Fruit fly (Drosophila melanogaster) whole organism, prepupa: ENCODE measurements around the gene Gr32a.

Source experiments
- CG10631 ChIP-seq: fragments of 200-800 bp; sonication (Bioruptor generic); optimal IDR thresholded peaks from 2 replicates; lab custom pipeline; 2016; ENCODE audit warnings: missing biosample characterization, missing genetic modification characterization
- CG10669 ChIP-seq: fragments of 200-800 bp; sonication (Bioruptor generic); optimal IDR thresholded peaks from 3 replicates; lab custom pipeline; 2018; ENCODE audit warnings: missing biosample characterization, mild to moderate bottlenecking, missing genetic modification characterization, moderate library complexity
- CG11762 ChIP-seq: fragments of 200-800 bp; sonication (Bioruptor generic); optimal IDR thresholded peaks from 3 replicates; lab custom pipeline; 2016; ENCODE audit warnings: missing biosample characterization, missing genetic modification characterization; ENCODE audit not compliant: insufficient read depth
- CG1621 ChIP-seq: fragments of 200-800 bp; sonication (Bioruptor generic); optimal IDR thresholded peaks from 3 replicates; lab custom pipeline; 2018; ENCODE audit warnings: missing biosample characterization, mild to moderate bottlenecking, missing genetic modification characterization
- CG16779 ChIP-seq: fragments of 200-800 bp; sonication (Bioruptor generic); optimal IDR thresholded peaks from 3 replicates; lab custom pipeline; 2017; ENCODE audit warnings: missing biosample characterization, mild to moderate bottlenecking, missing genetic modification characterization
- CG3032 ChIP-seq: fragments of 200-800 bp; optimal IDR thresholded peaks from 2 replicates; lab custom pipeline; 2019; ENCODE audit warnings: missing biosample characterization, mild to moderate bottlenecking, missing genetic modification characterization, moderate library complexity
- CG32006 ChIP-seq: fragments of 200-800 bp; sonication (Bioruptor generic); optimal IDR thresholded peaks from 3 replicates; lab custom pipeline; 2017; ENCODE audit warnings: missing biosample characterization, mild to moderate bottlenecking, missing genetic modification characterization
- CG3919 ChIP-seq: fragments of 200-800 bp; sonication (Bioruptor generic); optimal IDR thresholded peaks from 3 replicates; lab custom pipeline; 2016; ENCODE audit warnings: missing biosample characterization, missing genetic modification characterization
- CG6163 ChIP-seq: fragments of 200-800 bp; sonication (Bioruptor generic); IDR thresholded peaks from 3 replicates; pipeline ENCODE4 v1.3.6; 2022; ENCODE audit warnings: missing biosample characterization, missing genetic modification characterization
- CG6276 ChIP-seq: fragments of 200-800 bp; sonication (Bioruptor generic); optimal IDR thresholded peaks from 2 replicates; lab custom pipeline; 2017; ENCODE audit warnings: missing biosample characterization, mild to moderate bottlenecking, missing genetic modification characterization
- CG6792 ChIP-seq: fragments of 200-800 bp; sonication (Bioruptor generic); optimal IDR thresholded peaks from 3 replicates; lab custom pipeline; 2016; ENCODE audit warnings: missing biosample characterization, missing genetic modification characterization
- CG6808 ChIP-seq: fragments of 200-800 bp; sonication (Bioruptor generic); optimal IDR thresholded peaks from 3 replicates; lab custom pipeline; 2017; ENCODE audit warnings: missing biosample characterization, missing genetic modification characterization, mild to moderate bottlenecking, moderate library complexity, missing genetic modification reagents
- CG7368 ChIP-seq: fragments of 200-800 bp; sonication (Bioruptor generic); optimal IDR thresholded peaks from 3 replicates; lab custom pipeline; 2016; ENCODE audit warnings: missing biosample characterization, missing genetic modification characterization
- CG8119 ChIP-seq: fragments of 200-800 bp; sonication (Bioruptor generic); IDR thresholded peaks from 3 replicates; pipeline ENCODE4 v1.3.6; 2022; ENCODE audit warnings: missing biosample characterization, missing genetic modification characterization
- CG8319 ChIP-seq: fragments of 200-800 bp; sonication (Bioruptor generic); optimal IDR thresholded peaks from 3 replicates; lab custom pipeline; 2016; ENCODE audit warnings: missing biosample characterization, missing genetic modification characterization
- CG8632 ChIP-seq: fragments of 200-800 bp; sonication (Bioruptor generic); optimal IDR thresholded peaks from 3 replicates; lab custom pipeline; 2016; ENCODE audit warnings: missing biosample characterization, missing genetic modification characterization
- CG9139 ChIP-seq: fragments of 200-800 bp; sonication (Bioruptor generic); optimal IDR thresholded peaks from 3 replicates; lab custom pipeline; 2017; ENCODE audit warnings: missing biosample characterization, mild to moderate bottlenecking, missing genetic modification characterization
- Eip78C ChIP-seq: fragments of 200-800 bp; sonication (Bioruptor generic); peaks from one replicate; lab custom pipeline; 2016; ENCODE audit warnings: missing biosample characterization, missing genetic modification characterization
- Eip93F ChIP-seq: fragments of 200-800 bp; sonication (Bioruptor generic); optimal IDR thresholded peaks from 2 replicates; lab custom pipeline; 2016; ENCODE audit warnings: missing biosample characterization, mild to moderate bottlenecking, missing genetic modification characterization
- Gug ChIP-seq: fragments of 200-800 bp; sonication (Bioruptor generic); IDR thresholded peaks from 2 replicates; pipeline ENCODE4 v1.3.6; 2022; ENCODE audit warnings: missing biosample characterization, missing genetic modification characterization
- Hr38 ChIP-seq: sonication (Bioruptor generic); optimal IDR thresholded peaks from 2 replicates; lab custom pipeline; 2016; ENCODE audit warnings: missing biosample characterization, missing genetic modification characterization
- Hr39 ChIP-seq: fragments of 200-800 bp; sonication (Bioruptor generic); optimal IDR thresholded peaks from 2 replicates; lab custom pipeline; 2016; ENCODE audit warnings: missing biosample characterization, missing genetic modification characterization
- Hr4 ChIP-seq: fragments of 200-800 bp; sonication (Bioruptor generic); optimal IDR thresholded peaks from 3 replicates; lab custom pipeline; 2016; ENCODE audit warnings: missing biosample characterization, missing genetic modification characterization
- OdsH ChIP-seq: fragments of 200-800 bp; sonication (Bioruptor generic); optimal IDR thresholded peaks from 3 replicates; lab custom pipeline; 2016; ENCODE audit warnings: missing biosample characterization, missing genetic modification characterization
- Smox ChIP-seq: fragments of 200-800 bp; sonication (Bioruptor generic); optimal IDR thresholded peaks from 3 replicates; lab custom pipeline; 2016; ENCODE audit warnings: missing biosample characterization, missing genetic modification characterization
- Sox14 ChIP-seq: fragments of 200-800 bp; sonication (Bioruptor generic); optimal IDR thresholded peaks from 3 replicates; lab custom pipeline; 2016; ENCODE audit warnings: missing biosample characterization, missing genetic modification characterization
- Sox15 ChIP-seq: fragments of 200-800 bp; sonication (Bioruptor generic); optimal IDR thresholded peaks from 3 replicates; lab custom pipeline; 2016; ENCODE audit warnings: missing biosample characterization, missing genetic modification characterization
- achi ChIP-seq: fragments of 200-800 bp; sonication (Bioruptor generic); optimal IDR thresholded peaks from 3 replicates; lab custom pipeline; 2016; ENCODE audit warnings: missing biosample characterization, missing genetic modification characterization
- acj6 ChIP-seq: fragments of 200-800 bp; sonication (Bioruptor generic); optimal IDR thresholded peaks from 3 replicates; lab custom pipeline; 2016; ENCODE audit warnings: missing biosample characterization, missing genetic modification characterization
- cyc ChIP-seq: fragments of 200-800 bp; sonication (Bioruptor generic); optimal IDR thresholded peaks from 3 replicates; lab custom pipeline; 2016; ENCODE audit warnings: missing biosample characterization, missing genetic modification characterization
- dac ChIP-seq: fragments of 200-800 bp; sonication (Bioruptor generic); optimal IDR thresholded peaks from 2 replicates; lab custom pipeline; 2017; ENCODE audit warnings: missing biosample characterization, mild to moderate bottlenecking, missing genetic modification characterization
- dsx ChIP-seq: fragments of 200-800 bp; optimal IDR thresholded peaks from 3 replicates; lab custom pipeline; 2019; ENCODE audit warnings: missing biosample characterization, mild to moderate bottlenecking, missing genetic modification characterization, moderate library complexity; ENCODE audit not compliant: poor library complexity, severe bottlenecking
- esn ChIP-seq: fragments of 200-800 bp; sonication (Bioruptor generic); optimal IDR thresholded peaks from 2 replicates; lab custom pipeline; 2016; ENCODE audit warnings: missing biosample characterization, mild to moderate bottlenecking, missing genetic modification characterization, moderate library complexity
- fd59A ChIP-seq: fragments of 200-800 bp; sonication (Bioruptor generic); optimal IDR thresholded peaks from 2 replicates; lab custom pipeline; 2017; ENCODE audit warnings: missing biosample characterization, mild to moderate bottlenecking, missing genetic modification characterization, missing genetic modification reagents
- lz ChIP-seq: fragments of 200-800 bp; sonication (Bioruptor generic); optimal IDR thresholded peaks from 3 replicates; lab custom pipeline; 2016; ENCODE audit warnings: missing biosample characterization, missing genetic modification characterization
- pdm3 ChIP-seq: fragments of 200-800 bp; sonication (Bioruptor generic); optimal IDR thresholded peaks from 3 replicates; lab custom pipeline; 2016; ENCODE audit warnings: missing biosample characterization, missing genetic modification characterization
- salr ChIP-seq, 2 experiments: fragments of 200-800 bp; sonication (Bioruptor generic); optimal IDR thresholded peaks; 3 replicates each; lab custom pipeline; 2016 to 2018; ENCODE audit warnings: missing biosample characterization in 2 of 2, missing genetic modification characterization in 2 of 2, mild to moderate bottlenecking in 1 of 2
- spab ChIP-seq: fragments of 200-800 bp; sonication (Bioruptor generic); optimal IDR thresholded peaks from 2 replicates; lab custom pipeline; 2017; ENCODE audit warnings: missing biosample characterization, mild to moderate bottlenecking, missing genetic modification characterization, missing genetic modification reagents
- ss ChIP-seq, 2 experiments: fragments of 200-800 bp; sonication (Bioruptor generic); optimal IDR thresholded peaks; 2 replicates in 1 of 2; 3 replicates in 1 of 2; lab custom pipeline; 2017 to 2018; ENCODE audit warnings: mild to moderate bottlenecking in 2 of 2, missing biosample characterization in 2 of 2, missing genetic modification characterization in 2 of 2, moderate library complexity in 1 of 2
- svp ChIP-seq: fragments of 200-800 bp; sonication (Bioruptor generic); peaks from one replicate; lab custom pipeline; 2016; ENCODE audit warnings: missing biosample characterization, missing genetic modification characterization

Gr32a gene

DNA sequence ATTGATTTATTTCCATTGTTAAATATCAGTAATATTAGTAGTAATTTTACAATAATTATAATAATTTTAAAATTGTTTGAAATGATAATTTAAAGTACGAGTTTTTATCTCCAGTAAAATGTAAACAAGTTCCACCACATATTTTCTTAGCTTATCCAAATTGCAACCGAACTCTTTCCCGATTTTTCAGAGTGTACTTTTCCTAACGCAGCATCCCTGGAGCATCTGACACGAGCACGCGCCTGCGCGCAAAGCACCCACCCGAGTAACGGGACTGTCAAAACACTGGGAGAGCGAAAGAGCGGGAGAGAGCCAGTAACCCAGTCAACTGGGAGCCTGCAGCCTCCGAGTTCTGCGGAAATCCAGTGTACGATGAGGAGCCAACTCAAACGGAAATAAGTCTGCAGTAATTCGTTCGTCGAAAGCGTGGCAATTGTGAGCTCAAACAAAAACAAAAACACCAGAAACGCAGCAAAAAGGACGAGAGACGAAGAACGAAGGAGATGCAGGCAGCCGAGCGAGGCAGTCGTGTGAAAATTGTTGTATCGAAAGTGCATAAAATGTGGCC is 27.4 kb upstream of the Gr32a start, which contains the start of gene CG16854:
TSS of gene CG16854 (plus strand) at position 365 of the 568 bp plus-strand sequence.
- TF ChIP-seq CG6276 (GFP tag; lab: Kevin White, UChicago) = no peak
- TF ChIP-seq Hr38 = no peak
- no peak for TF ChIP-seq dsx (GFP tag; lab: Kevin White, UChicago)
- TF ChIP-seq Smox = no peak
- no peak for TF ChIP-seq CG6808 (GFP tag; lab: Kevin White, UChicago)
- TF ChIP-seq CG8319 (GFP tag; lab: Kevin White, UChicago) = no peak
- TF ChIP-seq svp (GFP tag; lab: Kevin White, UChicago) = no peak
- TF ChIP-seq Eip78C (GFP tag; lab: Kevin White, UChicago) = no peak
- TF ChIP-seq CG8119 (GFP tag; lab: Robert Waterston, UW) = no peak
- no peak for TF ChIP-seq dac (GFP tag; lab: Kevin White, UChicago)
- TF ChIP-seq OdsH (GFP tag; lab: Kevin White, UChicago) = no peak
- TF ChIP-seq CG10669 (GFP tag; lab: Kevin White, UChicago) = no peak
- TF ChIP-seq CG7368 (GFP tag; lab: Kevin White, UChicago) = no peak
- TF ChIP-seq Sox15 (GFP tag; lab: Kevin White, UChicago) = no peak
- no peak for TF ChIP-seq CG16779 (tag; lab: Kevin White, UChicago)
- no peak for TF ChIP-seq CG3919
- TF ChIP-seq Hr4 (GFP tag; lab: Kevin White, UChicago) = no peak
- TF ChIP-seq acj6 = no peak

- no peak for TF ChIP-seq CG32006 (GFP tag; lab: Kevin White, UChicago)
- TF ChIP-seq Smox = no peak
- no peak for TF ChIP-seq Hr39 (GFP tag; lab: Kevin White, UChicago)
- no peak for TF ChIP-seq CG3919
- TF ChIP-seq ss (GFP tag; optimal IDR thresholded peaks at IDR 0.05; lab: Kevin White, UChicago) = no peak
- peak; percentile 8 for TF ChIP-seq Sox15 (GFP tag; lab: Kevin White, UChicago)
- TF ChIP-seq fd59A (GFP tag; lab: Kevin White, UChicago) = no peak
- no peak for TF ChIP-seq spab (GFP tag; lab: Kevin White, UChicago)
- TF ChIP-seq lz (GFP tag; lab: Kevin White, UChicago) = peak; percentile 37
- no peak for TF ChIP-seq CG10631 (GFP tag; lab: Kevin White, UChicago)
- TF ChIP-seq esn = peak; percentile 62
- peak; percentile 45 for TF ChIP-seq CG3032 (tag; lab: Kevin White, UChicago)
- no peak for TF ChIP-seq Eip93F
- TF ChIP-seq CG6792 (GFP tag; lab: Kevin White, UChicago) = no peak
- TF ChIP-seq CG16779 (tag; lab: Kevin White, UChicago) = no peak
- TF ChIP-seq CG8632 (GFP tag; lab: Kevin White, UChicago) = no peak
These were observed 22.7 kb upstream of the Gr32a start, which contains the start of gene Wdr59 for dm6 chr2L:11091111-11091510. Wdr59 (plus strand) TSS chr2L:11091444.

DNA sequence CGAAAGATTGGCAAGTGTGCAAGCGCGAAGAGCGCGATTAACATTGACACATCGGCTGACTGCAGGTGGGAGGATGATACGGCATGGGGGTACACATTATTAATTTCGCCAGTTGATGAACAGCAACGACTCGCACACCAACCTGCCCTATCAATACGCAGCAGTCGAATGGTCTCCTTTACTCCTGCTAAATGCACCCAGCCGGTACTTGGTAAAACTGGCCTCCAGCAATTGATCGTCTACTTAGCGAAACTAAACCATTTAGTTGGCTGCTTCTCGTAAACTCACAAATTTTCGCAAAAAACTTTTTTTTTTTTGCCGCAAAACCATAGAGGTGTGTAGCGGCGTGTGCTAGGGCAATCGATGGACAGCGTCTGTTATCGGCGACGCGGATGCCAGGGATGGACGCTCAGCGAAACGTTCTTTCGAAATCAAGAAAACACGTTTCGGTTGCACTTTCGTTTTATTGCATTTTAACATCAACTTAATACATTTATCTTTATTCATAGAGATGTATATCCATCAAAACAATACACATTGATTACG is 13.2 kb upstream of the Gr32a start, which contains the start of gene Ge-1:
TSS of gene Ge-1 (minus strand) at position 373 of the 546 bp plus-strand sequence.
- TF ChIP-seq esn (peak; percentile 16), CG6163 (GFP tag; lab: Robert Waterston, UW) (no peak), CG3032 (tag; lab: Kevin White, UChicago) (peak; percentile 9)
- TF ChIP-seq, all 60 proteins: peak for 2

DNA sequence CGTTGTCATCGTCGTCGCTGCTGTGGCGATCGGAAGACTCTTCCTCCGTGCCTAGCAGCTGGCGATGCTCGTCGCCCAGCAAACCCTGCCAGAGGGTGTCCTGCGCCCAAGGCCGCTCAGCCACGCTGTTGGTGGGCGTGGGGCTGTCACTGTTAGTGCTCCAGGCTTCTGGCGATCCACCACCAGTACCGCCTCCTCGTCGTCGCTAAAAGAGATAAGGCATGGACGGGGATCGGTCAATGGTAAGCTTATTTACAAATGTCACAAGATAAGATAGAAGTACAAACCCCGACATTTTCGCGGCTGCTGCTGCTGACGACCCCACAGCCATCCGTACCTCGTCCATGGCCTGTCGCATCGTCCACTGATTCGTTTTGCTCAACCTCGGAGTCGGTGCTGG is 8.5 kb upstream of the Gr32a start:
- TF ChIP-seq achi (GFP tag; lab: Kevin White, UChicago) (no peak), svp (GFP tag; lab: Kevin White, UChicago) (peak; percentile 94)

- TF ChIP-seq CG6163 (GFP tag; lab: Robert Waterston, UW) (peak; percentile 99), Eip78C (GFP tag; lab: Kevin White, UChicago) (peak; percentile 99), OdsH (GFP tag; lab: Kevin White, UChicago) (peak; percentile 99), dac (GFP tag; lab: Kevin White, UChicago) (peak; percentile 95), pdm3 (GFP tag; lab: Kevin White, UChicago) (peak; percentile 98), CG11762 (GFP tag; lab: Kevin White, UChicago) (peak; percentile 98), Hr4 (GFP tag; lab: Kevin White, UChicago) (peak; percentile 98), CG3919 (peak; percentile 98), salr (GFP tag; optimal IDR thresholded peaks at IDR 0.05; lab: Kevin White, UChicago) (peak; percentile 94 to 96), Eip93F (peak; percentile 94), Gug (GFP tag; lab: Robert Waterston, UW) (peak; percentile 99), acj6 (peak; percentile 99), CG10669 (GFP tag; lab: Kevin White, UChicago) (peak; percentile 98), Smox (peak; percentile 98), CG9139 (peak; percentile 94), Sox14 (peak; percentile 98), cyc (GFP tag; lab: Kevin White, UChicago) (peak; percentile 99), lz (GFP tag; lab: Kevin White, UChicago) (peak; percentile 99), CG6792 (GFP tag; lab: Kevin White, UChicago) (peak; percentile 97), CG3032 (tag; lab: Kevin White, UChicago) (peak; percentile 99), CG1621 (tag; lab: Kevin White, UChicago) (peak; percentile 97)
These were observed 7.3 kb upstream of the Gr32a start, which contains the start of gene Reps for dm6 chr2L:11106562-11106962. Reps (minus strand) TSS chr2L:11106645.
